Fruit fly (Drosophila melanogaster) whole organism, wandering third instar larva: ENCODE data around the gene CG12009.

ENCODE experiments used
- Abd-B ChIP-seq: fragments of >200 bp; optimal IDR thresholded peaks from 2 replicates; lab custom pipeline; 2017; ENCODE audit warnings: missing biosample characterization, missing genetic modification characterization
- CG32264 ChIP-seq: fragments of 200-800 bp; sonication (Bioruptor generic); optimal IDR thresholded peaks from 2 replicates; lab custom pipeline; 2016; ENCODE audit warnings: missing biosample characterization, missing genetic modification characterization
- CG9705 ChIP-seq: fragments of 200-800 bp; sonication (Bioruptor generic); optimal IDR thresholded peaks from 2 replicates; lab custom pipeline; 2018; ENCODE audit warnings: missing biosample characterization, mild to moderate bottlenecking, missing genetic modification characterization
- CrebA ChIP-seq: fragments of 200-800 bp; sonication (Bioruptor generic); optimal IDR thresholded peaks from 2 replicates; lab custom pipeline; 2016; ENCODE audit warnings: missing biosample characterization, mild to moderate bottlenecking, missing genetic modification characterization, borderline replicate concordance
- Dfd ChIP-seq: fragments of >200 bp; optimal IDR thresholded peaks from 2 replicates; lab custom pipeline; 2017; ENCODE audit warnings: missing biosample characterization, missing genetic modification characterization
- Dif ChIP-seq: fragments of 200-275, 200-300 bp; sonication (Bioruptor generic); optimal IDR thresholded peaks from 2 replicates; lab custom pipeline; 2018; ENCODE audit warnings: missing biosample characterization, missing genetic modification characterization; ENCODE audit not compliant: partially characterized antibody
- GATAd ChIP-seq: sonication (Bioruptor generic); optimal IDR thresholded peaks from 2 replicates; lab custom pipeline; 2016; ENCODE audit warnings: missing biosample characterization, missing genetic modification characterization
- HLH106 ChIP-seq: fragments of 200-800 bp; optimal IDR thresholded peaks from 3 replicates; lab custom pipeline; 2019; ENCODE audit warnings: missing biosample characterization, mild to moderate bottlenecking, missing genetic modification characterization, moderate library complexity
- Hr78 ChIP-seq: fragments of >200 bp; optimal IDR thresholded peaks from 2 replicates; lab custom pipeline; 2017; ENCODE audit warnings: missing biosample characterization, missing genetic modification characterization
- Hr83 ChIP-seq: fragments of 200-300 bp; sonication (Bioruptor generic); optimal IDR thresholded peaks from 2 replicates; lab custom pipeline; 2016; ENCODE audit warnings: missing biosample characterization, mild to moderate bottlenecking, missing genetic modification characterization, moderate library complexity; ENCODE audit not compliant: poor library complexity, severe bottlenecking
- Mio ChIP-seq: sonication (Bioruptor generic); optimal IDR thresholded peaks from 2 replicates; lab custom pipeline; 2016; ENCODE audit warnings: missing biosample characterization, missing genetic modification characterization
- Myc ChIP-seq: fragments of >200 bp; optimal IDR thresholded peaks from 2 replicates; lab custom pipeline; 2017
- OdsH ChIP-seq: fragments of 200-800 bp; sonication (Bioruptor generic); optimal IDR thresholded peaks from 2 replicates; lab custom pipeline; 2016; ENCODE audit warnings: missing biosample characterization, mild to moderate bottlenecking, missing genetic modification characterization
- Rel ChIP-seq, 2 experiments: fragments of 200-800 bp; sonication (Bioruptor generic) in 1 of 2; optimal IDR thresholded peaks; 2 replicates in 1 of 2; 3 replicates in 1 of 2; lab custom pipeline; 2016 to 2019; ENCODE audit warnings: mild to moderate bottlenecking in 2 of 2, missing biosample characterization in 2 of 2, missing genetic modification characterization in 2 of 2, moderate library complexity in 1 of 2
- Sp1 ChIP-seq: fragments of 200-800 bp; sonication (Bioruptor generic); optimal IDR thresholded peaks from 3 replicates; lab custom pipeline; 2019; ENCODE audit warnings: missing biosample characterization, mild to moderate bottlenecking, missing genetic modification characterization, moderate library complexity
- Vsx2 ChIP-seq: fragments of 200-300, 225-300 bp; sonication (Bioruptor generic); optimal IDR thresholded peaks from 2 replicates; lab custom pipeline; 2018; ENCODE audit warnings: missing biosample characterization, missing genetic modification characterization; ENCODE audit not compliant: partially characterized antibody
- br ChIP-seq: fragments of 200-800 bp; sonication (Bioruptor generic); optimal IDR thresholded peaks from 2 replicates; lab custom pipeline; 2016; ENCODE audit warnings: missing biosample characterization, missing genetic modification characterization
- brk ChIP-seq: fragments of 200-800 bp; sonication (Bioruptor generic); optimal IDR thresholded peaks from 2 replicates; lab custom pipeline; 2016; ENCODE audit warnings: missing biosample characterization, mild to moderate bottlenecking, missing genetic modification characterization
- dl ChIP-seq, 2 experiments: fragments of 175-275, 200-275 bp in 1 of 2; fragments of 200-275 bp in 1 of 2; sonication (Bioruptor generic); optimal IDR thresholded peaks; lab custom pipeline; 2018; ENCODE audit warnings: mild to moderate bottlenecking in 2 of 2, missing biosample characterization in 2 of 2, missing genetic modification characterization in 2 of 2, moderate library complexity in 2 of 2; ENCODE audit not compliant: partially characterized antibody in 2 of 2, insufficient read depth in 1 of 2
- dmrt93B ChIP-seq: fragments of 200-800 bp; sonication (Bioruptor generic); optimal IDR thresholded peaks from 2 replicates; lab custom pipeline; 2018; ENCODE audit warnings: missing biosample characterization, mild to moderate bottlenecking, missing genetic modification characterization
- dsf ChIP-seq: sonication (Bioruptor generic); optimal IDR thresholded peaks from 2 replicates; lab custom pipeline; 2016; ENCODE audit warnings: missing biosample characterization, missing genetic modification characterization, borderline replicate concordance
- ey ChIP-seq: fragments of 200-800 bp; sonication (Bioruptor generic); optimal IDR thresholded peaks from 2 replicates; lab custom pipeline; 2016; ENCODE audit warnings: missing biosample characterization, missing genetic modification characterization
- fru ChIP-seq: fragments of 200-800 bp; sonication (Bioruptor generic); optimal IDR thresholded peaks from 3 replicates; lab custom pipeline; 2016; ENCODE audit warnings: missing biosample characterization, mild to moderate bottlenecking, missing genetic modification characterization
- h ChIP-seq: fragments of 200-800 bp; sonication (Bioruptor generic); optimal IDR thresholded peaks from 3 replicates; lab custom pipeline; 2016; ENCODE audit warnings: missing biosample characterization, mild to moderate bottlenecking, missing genetic modification characterization
- jim ChIP-seq: fragments of 175-275, 200-325 bp; sonication (Bioruptor generic); optimal IDR thresholded peaks from 2 replicates; lab custom pipeline; 2016; ENCODE audit warnings: missing biosample characterization, mild to moderate bottlenecking, missing genetic modification characterization
- pan ChIP-seq: fragments of >200 bp; optimal IDR thresholded peaks from 2 replicates; lab custom pipeline; 2017
- psq ChIP-seq: fragments of 200-800 bp; sonication (Bioruptor generic); optimal IDR thresholded peaks from 3 replicates; lab custom pipeline; 2017; ENCODE audit warnings: missing biosample characterization, mild to moderate bottlenecking, missing genetic modification characterization, moderate library complexity
- rgr ChIP-seq: fragments of 200-800 bp; sonication (Bioruptor generic); optimal IDR thresholded peaks from 3 replicates; lab custom pipeline; 2016; ENCODE audit warnings: missing biosample characterization, mild to moderate bottlenecking, missing genetic modification characterization
- sage ChIP-seq: fragments of 200-800 bp; sonication (Bioruptor generic); optimal IDR thresholded peaks from 2 replicates; lab custom pipeline; 2016; ENCODE audit warnings: missing biosample characterization, mild to moderate bottlenecking, missing genetic modification characterization
- sv ChIP-seq: fragments of 200-800 bp; sonication (Bioruptor generic); optimal IDR thresholded peaks from 3 replicates; lab custom pipeline; 2016; ENCODE audit warnings: missing biosample characterization, missing genetic modification characterization
- tai ChIP-seq: sonication (Bioruptor generic); optimal IDR thresholded peaks from 2 replicates; lab custom pipeline; 2016; ENCODE audit warnings: missing biosample characterization, missing genetic modification characterization
- usp ChIP-seq: fragments of >200 bp; optimal IDR thresholded peaks from 2 replicates; lab custom pipeline; 2017; ENCODE audit warnings: missing biosample characterization, missing genetic modification characterization
- woc ChIP-seq: sonication (Bioruptor generic); optimal IDR thresholded peaks from 2 replicates; lab custom pipeline; 2016; ENCODE audit warnings: missing biosample characterization, mild to moderate bottlenecking, missing genetic modification characterization

The CG12009 gene

DNA sequence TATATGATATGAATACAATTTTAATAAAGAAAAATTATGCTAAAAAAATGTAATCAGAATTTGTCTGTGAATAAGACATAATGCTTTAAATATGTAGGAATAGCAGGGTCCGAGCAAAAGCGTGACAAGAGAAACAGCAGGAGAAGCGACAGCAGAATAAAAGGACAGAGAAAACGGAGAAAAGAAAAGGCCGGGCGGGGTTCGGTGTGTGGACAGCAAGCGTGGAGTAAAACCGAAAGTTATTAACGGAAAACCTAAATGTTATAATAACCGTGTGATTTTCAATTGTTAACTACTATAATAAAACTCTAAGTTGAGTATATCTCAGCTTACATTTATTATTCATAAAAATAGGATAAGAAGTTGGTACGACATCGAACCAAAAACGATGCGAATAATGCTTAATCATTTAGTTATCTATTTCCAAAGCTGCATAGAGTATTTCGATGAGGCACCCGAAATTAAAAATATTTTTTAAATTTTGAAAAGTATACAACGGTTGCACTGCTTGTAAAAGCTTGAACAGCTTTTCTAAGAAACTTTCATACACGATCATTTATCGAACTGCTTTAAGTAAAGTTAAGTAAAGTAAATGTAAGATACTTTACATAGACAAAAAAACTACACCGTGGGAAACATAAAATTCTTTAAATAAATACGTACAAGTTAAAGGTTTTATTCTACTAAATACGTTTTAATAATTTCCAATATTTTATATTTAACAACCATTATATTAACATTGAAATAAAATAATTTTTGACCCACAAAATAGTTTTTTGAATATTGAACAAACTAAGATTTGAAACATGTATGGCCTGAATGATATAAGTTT is 39.4 kb upstream of the CG12009 start (continued):
- TF ChIP-seq CrebA (GFP tag; lab: Kevin White, UChicago), result peak; percentile 62
- peak; percentile 1 for TF ChIP-seq rgr (GFP tag; lab: Kevin White, UChicago)
- TF ChIP-seq pan (lab: Kevin White, UChicago), result no peak
- peak; percentile 29 for TF ChIP-seq tai
- TF ChIP-seq Dif (GFP tag; lab: Kevin White, UChicago), result no peak
- TF ChIP-seq, all 38 proteins: peak for 16

DNA sequence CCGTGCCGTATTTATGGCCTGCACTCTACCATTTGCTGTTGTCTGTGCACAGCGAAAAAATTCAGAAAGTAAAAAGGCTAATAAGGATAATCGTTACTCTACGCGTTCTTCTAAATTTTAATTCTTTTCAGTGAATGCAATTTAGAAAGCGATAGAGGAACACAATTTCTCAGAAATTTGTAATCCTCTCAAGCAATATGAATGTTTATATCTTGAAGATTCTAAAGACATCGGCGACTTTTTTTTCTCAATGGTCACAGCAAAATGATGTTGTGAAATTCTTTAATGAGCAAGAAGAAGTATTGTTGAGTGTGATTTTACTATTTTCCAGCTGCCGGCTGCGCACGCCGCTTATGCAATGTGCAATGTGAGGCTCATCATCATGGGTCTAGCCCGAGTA is 38.4 kb upstream of the CG12009 start:
- TF ChIP-seq CrebA (GFP tag; lab: Kevin White, UChicago) (no peak), pan (lab: Kevin White, UChicago) (no peak), HLH106 (tag; lab: Kevin White, UChicago) (no peak), sv (GFP tag; lab: Kevin White, UChicago) (no peak), OdsH (no peak), br (no peak), Myc (lab: Kevin White, UChicago) (no peak), woc (GFP tag; lab: Kevin White, UChicago) (no peak), Dfd (GFP tag; lab: Kevin White, UChicago) (no peak), Abd-B (no peak), CG32264 (GFP tag; lab: Kevin White, UChicago) (no peak), Sp1 (GFP tag; lab: Kevin White, UChicago) (no peak), ey (GFP tag; lab: Kevin White, UChicago) (no peak), rgr (GFP tag; lab: Kevin White, UChicago) (no peak), GATAd (GFP tag; lab: Kevin White, UChicago) (no peak), dl (GFP tag; optimal IDR thresholded peaks at IDR 0.05; lab: Kevin White, UChicago; ENCODE audit: insufficient read depth in 1 of 2, partially characterized antibody in 2 of 2) (no peak), CG9705 (no peak), usp (GFP tag; lab: Kevin White, UChicago) (no peak)

DNA sequence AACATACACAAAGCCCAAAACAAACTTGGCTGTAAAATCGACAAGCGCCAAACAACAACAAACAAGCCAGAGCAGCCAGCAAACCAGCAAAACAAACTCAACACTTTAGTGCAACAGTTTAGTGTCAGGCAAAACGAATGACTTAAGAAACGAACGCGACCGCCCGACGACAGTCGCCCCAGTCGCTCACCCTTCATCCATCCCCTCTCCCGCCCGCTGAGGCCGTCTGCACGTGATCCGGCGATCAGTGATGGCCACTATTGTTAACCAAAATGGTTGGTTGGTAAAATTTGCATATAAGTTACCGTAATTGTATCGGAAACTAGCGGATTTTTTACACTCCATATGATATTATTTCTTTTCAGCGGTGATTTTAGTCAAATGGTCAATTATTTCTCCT is 37.6 kb upstream of the CG12009 start:
- TF ChIP-seq pan (lab: Kevin White, UChicago) (no peak), sage (GFP tag; lab: Kevin White, UChicago) (no peak), Hr83 (GFP tag; lab: Kevin White, UChicago) (no peak), Vsx2 (peak; percentile 59), dmrt93B (GFP tag; lab: Kevin White, UChicago) (no peak), Rel (GFP tag; optimal IDR thresholded peaks at IDR 0.05; lab: Kevin White, UChicago) (no peak), Rel (tag; optimal IDR thresholded peaks at IDR 0.05; lab: Kevin White, UChicago) (no peak), ey (GFP tag; lab: Kevin White, UChicago) (no peak), woc (GFP tag; lab: Kevin White, UChicago) (peak; percentile 62), Hr78 (GFP tag; lab: Kevin White, UChicago) (no peak), Dif (GFP tag; lab: Kevin White, UChicago) (peak; percentile 55), brk (GFP tag; lab: Kevin White, UChicago) (no peak), dsf (GFP tag; lab: Kevin White, UChicago) (no peak), dl (GFP tag; optimal IDR thresholded peaks at IDR 0.05; lab: Kevin White, UChicago; ENCODE audit: insufficient read depth in 1 of 2, partially characterized antibody in 2 of 2) (peak in 1 of 2 experiments; percentile 25), rgr (GFP tag; lab: Kevin White, UChicago) (no peak), OdsH (no peak)

DNA sequence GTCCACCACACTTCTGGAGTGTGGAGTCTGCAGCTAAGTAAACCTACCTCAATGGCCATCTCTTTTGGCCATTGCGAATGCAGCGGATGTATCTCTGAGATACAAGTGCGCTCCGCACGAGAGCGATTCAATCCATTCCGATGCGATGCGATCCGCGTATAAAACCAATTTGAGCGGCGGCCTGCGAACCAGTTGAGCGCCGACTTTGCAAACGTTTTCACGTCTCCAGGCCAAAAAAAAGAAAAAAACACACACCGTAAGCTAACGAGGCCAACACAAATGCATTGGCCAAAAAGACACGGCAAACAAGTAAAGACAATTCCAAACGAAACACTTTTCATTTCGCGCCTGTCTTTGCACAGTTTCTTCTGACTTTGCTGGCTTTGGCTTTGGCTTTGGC is 33.6 kb upstream of the CG12009 start, which contains the start of gene ckd:
ckd (plus strand) TSS at position 189 of the 400 bp plus-strand sequence.
- TF ChIP-seq tai (no peak), dsf (GFP tag; lab: Kevin White, UChicago) (no peak), fru (GFP tag; lab: Kevin White, UChicago) (peak; percentile 1), OdsH (peak; percentile 32), Myc (lab: Kevin White, UChicago) (no peak), Dfd (GFP tag; lab: Kevin White, UChicago) (no peak), sage (GFP tag; lab: Kevin White, UChicago) (no peak), jim (no peak), usp (GFP tag; lab: Kevin White, UChicago) (no peak), Sp1 (GFP tag; lab: Kevin White, UChicago) (peak; percentile 14), Hr83 (GFP tag; lab: Kevin White, UChicago) (no peak), CG9705 (no peak), h (no peak), Mio (GFP tag; lab: Kevin White, UChicago) (no peak), Vsx2 (peak; percentile 38), CrebA (GFP tag; lab: Kevin White, UChicago) (peak; percentile 5), Rel (GFP tag; optimal IDR thresholded peaks at IDR 0.05; lab: Kevin White, UChicago) (no peak), Rel (tag; optimal IDR thresholded peaks at IDR 0.05; lab: Kevin White, UChicago) (no peak), sv (GFP tag; lab: Kevin White, UChicago) (no peak), dl (GFP tag; optimal IDR thresholded peaks at IDR 0.05; lab: Kevin White, UChicago; ENCODE audit: insufficient read depth in 1 of 2, partially characterized antibody in 2 of 2) (peak; percentile 59 to 66), Dif (GFP tag; lab: Kevin White, UChicago) (peak; percentile 71), psq (no peak), brk (GFP tag; lab: Kevin White, UChicago) (no peak)
- TF ChIP-seq, all 38 proteins: peak for 7
